Worm (Caenorhabditis elegans) whole organism, L4 larva: ENCODE measurements around the gene col-151.

Experiments
- D1046.2 ChIP-seq: fragments of 200-800 bp; sonication (Bioruptor generic); IDR thresholded peaks from 2 replicates; pipeline ENCODE4 v1.3.6; 2022; ENCODE audit warnings: missing genetic modification characterization, missing compliant biosample characterization
- F10B5.3 ChIP-seq: sonication (generic microtip); optimal IDR thresholded peaks from 2 replicates; lab custom pipeline; 2016; ENCODE audit warnings: mild to moderate bottlenecking, missing genetic modification characterization, missing compliant biosample characterization
- F26F4.8 ChIP-seq: fragments of 200-800 bp; sonication (Bioruptor generic); conservative IDR thresholded peaks from 2 replicates; pipeline ENCODE4 v1.3.6; 2022; ENCODE audit warnings: missing genetic modification characterization, missing compliant biosample characterization
- T20F7.1 ChIP-seq: fragments of 200-800 bp; sonication (Bioruptor generic); optimal IDR thresholded peaks from 2 replicates; lab custom pipeline; 2018; ENCODE audit warnings: mild to moderate bottlenecking, missing genetic modification characterization, missing compliant biosample characterization
- T26A8.4 ChIP-seq: fragments of 200-800 bp; sonication (Bioruptor generic); IDR thresholded peaks from 2 replicates; pipeline ENCODE4 v1.3.6; 2022; ENCODE audit warnings: missing genetic modification characterization, missing compliant biosample characterization
- Y105C5A.15 ChIP-seq: fragments of 200-800 bp; sonication (Bioruptor generic); IDR thresholded peaks from 2 replicates; pipeline ENCODE4 v1.3.6; 2022; ENCODE audit warnings: missing genetic modification characterization, missing compliant biosample characterization
- Y48G9A.11 ChIP-seq: fragments of 200-800 bp; sonication (Bioruptor generic); IDR thresholded peaks from 2 replicates; pipeline ENCODE4 v1.3.6; 2022; ENCODE audit warnings: missing genetic modification reagents, missing genetic modification characterization, missing compliant biosample characterization
- Y5F2A.4 ChIP-seq: fragments of 200-800 bp; sonication (Bioruptor generic); optimal IDR thresholded peaks from 2 replicates; lab custom pipeline; 2018; ENCODE audit warnings: mild to moderate bottlenecking, missing genetic modification characterization, missing compliant biosample characterization
- aly-2 ChIP-seq: sonication (generic microtip); optimal IDR thresholded peaks from 2 replicates; lab custom pipeline; 2018; ENCODE audit warnings: missing biosample characterization, missing genetic modification characterization
- ama-1 ChIP-seq: fragments of 150-350 bp; optimal IDR thresholded peaks from 2 replicates; lab custom pipeline; 2014; ENCODE audit warnings: inconsistent platforms, mixed read lengths
- ceh-28 ChIP-seq: fragments of 150-350 bp; optimal IDR thresholded peaks from 2 replicates; lab custom pipeline; 2014; ENCODE audit warnings: missing biosample characterization, missing genetic modification reagents, missing genetic modification characterization
- ceh-82 ChIP-seq: sonication (generic microtip); optimal IDR thresholded peaks from 2 replicates; lab custom pipeline; 2017; ENCODE audit warnings: missing biosample characterization, missing genetic modification characterization
- daf-12 ChIP-seq: fragments of 150-350 bp; optimal IDR thresholded peaks from 2 replicates; lab custom pipeline; 2014; ENCODE audit warnings: missing biosample characterization, missing genetic modification reagents, missing genetic modification characterization
- daf-16 ChIP-seq, 3 experiments: sonication (generic microtip); optimal IDR thresholded peaks; 2 replicates each; lab custom pipeline; 2016 to 2017; ENCODE audit warnings: missing genetic modification characterization in 3 of 3, missing genetic modification reagents in 3 of 3, mild to moderate bottlenecking in 2 of 3, missing compliant biosample characterization in 2 of 3, missing biosample characterization in 1 of 3, moderate library complexity in 1 of 3
- daf-8 ChIP-seq: fragments of 200-800 bp; sonication (Bioruptor generic); IDR thresholded peaks from 2 replicates; pipeline ENCODE4 v1.3.6; 2022; ENCODE audit warnings: missing genetic modification characterization, missing compliant biosample characterization
- dpl-1 ChIP-seq: fragments of 150-350 bp; optimal IDR thresholded peaks from 2 replicates; lab custom pipeline; 2014; ENCODE audit warnings: missing biosample characterization, missing genetic modification reagents, missing genetic modification characterization
- duxl-1 ChIP-seq: sonication (generic microtip); optimal IDR thresholded peaks from 2 replicates; lab custom pipeline; 2016; ENCODE audit warnings: mild to moderate bottlenecking, missing genetic modification characterization, moderate library complexity, missing compliant biosample characterization; ENCODE audit not compliant: poor library complexity
- hif-1 ChIP-seq, 2 experiments: sonication (generic microtip); optimal IDR thresholded peaks; 2 replicates each; lab custom pipeline; 2016 to 2017; ENCODE audit warnings: missing compliant biosample characterization in 2 of 2, missing genetic modification characterization in 2 of 2, missing genetic modification reagents in 2 of 2, missing genotype in 2 of 2, mild to moderate bottlenecking in 1 of 2
- hlh-30 ChIP-seq: sonication (generic microtip); optimal IDR thresholded peaks from 2 replicates; lab custom pipeline; 2017; ENCODE audit warnings: antibody characterized with exemption, mild to moderate bottlenecking, missing genetic modification characterization, missing compliant biosample characterization; ENCODE audit not compliant: insufficient read depth
- hmg-1.1 ChIP-seq: fragments of 200-800 bp; sonication (Bioruptor generic); IDR thresholded peaks from 2 replicates; pipeline ENCODE4 v1.3.6; 2022; ENCODE audit warnings: missing genetic modification reagents, missing genetic modification characterization, missing compliant biosample characterization
- lin-13 ChIP-seq: fragments of 150-350 bp; optimal IDR thresholded peaks from 2 replicates; lab custom pipeline; 2014; ENCODE audit warnings: missing biosample characterization, missing genetic modification reagents, missing genetic modification characterization
- lin-38 ChIP-seq: fragments of 200-800 bp; sonication (Bioruptor generic); IDR thresholded peaks from 2 replicates; pipeline ENCODE4 v1.3.6; 2022; ENCODE audit warnings: missing genetic modification reagents, missing genetic modification characterization, missing compliant biosample characterization
- lin-39 ChIP-seq: fragments of 150-350 bp; optimal IDR thresholded peaks from 2 replicates; lab custom pipeline; 2014; ENCODE audit warnings: missing biosample characterization, missing genetic modification reagents, missing genetic modification characterization
- madf-5 ChIP-seq, 2 experiments: fragments of 200-800 bp; sonication (Bioruptor generic); IDR thresholded peaks; 2 replicates each; pipeline ENCODE4 v1.3.6; 2022; ENCODE audit warnings: missing compliant biosample characterization in 2 of 2, missing genetic modification characterization in 2 of 2
- mes-2 ChIP-seq: sonication (generic microtip); optimal IDR thresholded peaks from 2 replicates; lab custom pipeline; 2016; ENCODE audit warnings: missing genotype, mild to moderate bottlenecking, missing genetic modification characterization, missing compliant biosample characterization; ENCODE audit not compliant: poor library complexity, severe bottlenecking
- nhr-10 ChIP-seq: fragments of 150-350 bp; optimal IDR thresholded peaks from 2 replicates; lab custom pipeline; 2014; ENCODE audit warnings: missing biosample characterization, missing genetic modification characterization
- nhr-102 ChIP-seq: sonication (generic microtip); optimal IDR thresholded peaks from 2 replicates; lab custom pipeline; 2016; ENCODE audit warnings: mild to moderate bottlenecking, missing genetic modification characterization, moderate library complexity, missing compliant biosample characterization
- nhr-11 ChIP-seq: fragments of 150-350 bp; optimal IDR thresholded peaks from 2 replicates; lab custom pipeline; 2014; ENCODE audit warnings: missing biosample characterization, missing genetic modification characterization
- nhr-111 ChIP-seq: fragments of 200-800 bp; sonication (Bioruptor generic); optimal IDR thresholded peaks from 2 replicates; lab custom pipeline; 2018; ENCODE audit warnings: mild to moderate bottlenecking, missing genetic modification characterization, missing compliant biosample characterization
- nhr-25 ChIP-seq: sonication (generic microtip); optimal IDR thresholded peaks from 2 replicates; lab custom pipeline; 2017; ENCODE audit warnings: missing genetic modification characterization, mild to moderate bottlenecking, missing compliant biosample characterization, antibody characterized with exemption, moderate library complexity, borderline replicate concordance; ENCODE audit not compliant: insufficient read depth
- nhr-76 ChIP-seq: fragments of 150-350 bp; optimal IDR thresholded peaks from 2 replicates; lab custom pipeline; 2014; ENCODE audit warnings: missing biosample characterization, missing genetic modification characterization
- pha-4 ChIP-seq, 2 experiments: fragments of 150-350 bp in 1 of 2; fragments of 200-800 bp in 1 of 2; sonication (Bioruptor generic) in 1 of 2; IDR thresholded peaks in 1 of 2; optimal IDR thresholded peaks in 1 of 2; 2 replicates each; pipeline versions ENCODE4 v1.3.6 to Lab custom; 2014 to 2022; ENCODE audit warnings: missing genetic modification characterization in 2 of 2, missing genetic modification reagents in 2 of 2, missing biosample characterization in 1 of 2, missing compliant biosample characterization in 1 of 2
- saeg-2 ChIP-seq: fragments of 200-800 bp; sonication (Bioruptor generic); IDR thresholded peaks from 2 replicates; pipeline ENCODE4 v1.3.6; 2022; ENCODE audit warnings: missing genetic modification reagents, missing genetic modification characterization, missing compliant biosample characterization
- set-16 ChIP-seq: fragments of 200-800 bp; sonication (Bioruptor generic); IDR thresholded peaks from 2 replicates; pipeline ENCODE4 v1.3.6; 2022; ENCODE audit warnings: missing genetic modification reagents, missing genetic modification characterization, missing compliant biosample characterization
- spr-1 ChIP-seq: sonication (generic microtip); optimal IDR thresholded peaks from 2 replicates; lab custom pipeline; 2016; ENCODE audit warnings: mild to moderate bottlenecking, missing genetic modification characterization, missing compliant biosample characterization

Gene col-151

ce11 chrV:10423511-10423910, 28.5 kb upstream of the col-151 start (continued):
- TF ChIP-seq nhr-10 (tag; lab: Kevin White, UChicago) (no peak), mes-2 (tag; lab: Kevin White, UChicago) (no peak), T26A8.4 (GFP tag; lab: Robert Waterston, UW) (peak; percentile 62; the same call in 1 of the 2 replicates), aly-2 (tag; lab: Kevin White, UChicago) (no peak), F26F4.8 (GFP tag; lab: Robert Waterston, UW) (no peak), pha-4 (GFP tag; IDR thresholded peaks at IDR 0.05; lab: Robert Waterston, UW) (no peak), pha-4 (tag; optimal IDR thresholded peaks at IDR 0.05; lab: Kevin White, UChicago) (no peak), hlh-30 (tag; lab: Kevin White, UChicago) (no peak), daf-16 (GFP tag; optimal IDR thresholded peaks at IDR 0.05; lab: Kevin White, UChicago) (no peak), daf-16 (tag; optimal IDR thresholded peaks at IDR 0.05; lab: Kevin White, UChicago) (no peak), hif-1 (tag; optimal IDR thresholded peaks at IDR 0.05; lab: Kevin White, UChicago) (no peak), F10B5.3 (tag; lab: Kevin White, UChicago) (no peak)

ce11 chrV:10421802-10422201, 26.8 kb upstream of the col-151 start, which contains the start of gene col-13:
Gene col-13, minus strand, starts transcription at chrV:10421902.
- TF ChIP-seq dpl-1 (GFP tag; lab: Kevin White, UChicago) (no peak), hmg-1.1 (GFP tag; lab: Robert Waterston, UW) (no peak), mes-2 (tag; lab: Kevin White, UChicago) (no peak), daf-12 (tag; lab: Kevin White, UChicago) (no peak), D1046.2 (no peak), nhr-25 (tag; lab: Kevin White, UChicago) (no peak), T20F7.1 (GFP tag; lab: Kevin White, UChicago) (no peak), daf-16 (GFP tag; optimal IDR thresholded peaks at IDR 0.05; lab: Kevin White, UChicago) (no peak), daf-16 (tag; optimal IDR thresholded peaks at IDR 0.05; lab: Kevin White, UChicago) (no peak), T26A8.4 (GFP tag; lab: Robert Waterston, UW) (no peak), spr-1 (tag; lab: Kevin White, UChicago) (no peak), nhr-111 (GFP tag; lab: Kevin White, UChicago) (no peak), ceh-28 (no peak), daf-8 (GFP tag; lab: Robert Waterston, UW) (no peak), Y5F2A.4 (no peak), ama-1 (no peak), F10B5.3 (tag; lab: Kevin White, UChicago) (no peak)

DNA sequence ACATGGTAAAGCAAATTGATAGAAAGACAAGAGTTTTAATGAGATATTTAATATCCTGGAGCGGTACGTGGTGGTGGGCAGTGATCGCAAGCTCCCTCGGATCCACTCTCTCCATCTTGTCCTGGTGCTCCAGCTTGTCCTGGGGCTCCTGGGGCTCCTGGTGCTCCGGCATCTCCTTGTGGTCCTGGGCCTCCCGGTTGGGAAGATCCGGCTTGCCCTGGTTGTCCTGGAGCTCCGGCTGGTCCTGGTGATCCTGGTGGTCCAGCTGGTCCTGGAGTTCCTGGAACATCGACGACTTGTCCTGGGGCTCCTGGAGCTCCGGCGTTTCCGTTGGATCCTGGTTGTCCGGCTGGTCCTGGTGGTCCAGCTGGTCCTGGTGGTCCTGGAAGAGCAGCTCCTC, 25.8 kb upstream of the col-151 start:
- TF ChIP-seq madf-5 (GFP tag; IDR thresholded peaks at IDR 0.05; lab: Robert Waterston, UW) (peak in 1 of 2 experiments; percentile 59; a peak in 1 of 4 replicates), set-16 (GFP tag; lab: Robert Waterston, UW) (peak; percentile 96)

ce11 chrV:10418961-10419360, 23.9 kb upstream of the col-151 start, which contains the start of gene F15H10.5:
Gene F15H10.5, minus strand, starts transcription at chrV:10419061.
- no peak for TF ChIP-seq ceh-82 (tag; lab: Kevin White, UChicago)
- TF ChIP-seq Y48G9A.11 (GFP tag; lab: Robert Waterston, UW) = no peak
- TF ChIP-seq nhr-102 = no peak
- TF ChIP-seq daf-12 (tag; lab: Kevin White, UChicago) = no peak

ce11 chrV:10416925-10417324, 21.9 kb upstream of the col-151 start, which contains the start of gene F15H10.10:
Gene F15H10.10, minus strand, starts transcription at chrV:10417025.
- TF ChIP-seq lin-13 (GFP tag; lab: Kevin White, UChicago) (no peak), saeg-2 (GFP tag; lab: Robert Waterston, UW) (no peak), duxl-1 (tag; lab: Kevin White, UChicago) (no peak), lin-39 (tag; lab: Kevin White, UChicago) (no peak), nhr-11 (no peak), pha-4 (GFP tag; IDR thresholded peaks at IDR 0.05; lab: Robert Waterston, UW) (no peak), pha-4 (tag; optimal IDR thresholded peaks at IDR 0.05; lab: Kevin White, UChicago) (no peak), lin-38 (GFP tag; lab: Robert Waterston, UW) (no peak), Y105C5A.15 (GFP tag; lab: Robert Waterston, UW) (no peak), nhr-76 (tag; lab: Kevin White, UChicago) (no peak)
